Fruit fly (Drosophila melanogaster) whole organism, larva: ENCODE data around the gene AsnS.

ENCODE experiments used
- noc ChIP-seq: fragments of 200-800 bp; sonication (Bioruptor generic); optimal IDR thresholded peaks from 3 replicates; lab custom pipeline; 2019; ENCODE audit warnings: missing biosample characterization, mild to moderate bottlenecking, missing genetic modification characterization, moderate library complexity

The AsnS gene

DNA sequence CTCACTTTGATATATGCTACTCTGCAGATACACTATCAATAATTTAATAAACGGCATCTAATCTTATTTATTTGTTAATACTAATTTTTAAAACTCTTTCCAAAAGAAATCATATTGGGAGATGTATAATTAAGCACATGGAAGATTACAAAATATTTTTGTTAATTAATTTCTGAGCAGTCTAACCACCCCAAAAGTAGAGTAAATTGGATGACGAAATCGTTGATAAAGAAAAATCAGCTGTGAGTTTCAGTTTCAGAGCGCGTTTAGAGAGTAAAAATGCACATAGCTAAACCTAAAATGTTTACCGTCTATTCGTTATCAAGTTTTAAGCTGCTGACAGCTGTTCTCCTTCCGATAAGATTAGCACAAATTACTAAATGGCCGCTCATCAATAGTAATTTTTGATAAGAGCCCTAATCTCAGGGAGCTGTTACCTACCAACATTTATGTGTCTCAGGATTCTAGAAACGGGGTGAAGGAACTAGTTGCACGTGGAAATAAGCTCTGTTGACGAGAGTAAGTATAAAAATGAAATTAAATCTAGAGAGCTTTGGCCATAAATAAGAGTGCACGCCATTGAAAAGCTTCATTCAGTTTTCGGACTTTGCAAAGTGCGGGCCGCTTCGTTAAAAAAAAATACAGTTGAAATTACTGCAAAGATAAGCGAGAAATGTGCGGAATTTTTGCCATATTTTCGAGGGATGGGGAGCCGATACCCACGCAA, at the start of gene AsnS, which contains the start of gene chb:
AsnS (plus strand) TSS at position 592 of the 727 bp plus-strand sequence.
chb (plus strand) TSS at position 327 of the 727 bp plus-strand sequence.
- peak; percentile 95 for TF ChIP-seq noc (tag; lab: Kevin White, UChicago)

DNA sequence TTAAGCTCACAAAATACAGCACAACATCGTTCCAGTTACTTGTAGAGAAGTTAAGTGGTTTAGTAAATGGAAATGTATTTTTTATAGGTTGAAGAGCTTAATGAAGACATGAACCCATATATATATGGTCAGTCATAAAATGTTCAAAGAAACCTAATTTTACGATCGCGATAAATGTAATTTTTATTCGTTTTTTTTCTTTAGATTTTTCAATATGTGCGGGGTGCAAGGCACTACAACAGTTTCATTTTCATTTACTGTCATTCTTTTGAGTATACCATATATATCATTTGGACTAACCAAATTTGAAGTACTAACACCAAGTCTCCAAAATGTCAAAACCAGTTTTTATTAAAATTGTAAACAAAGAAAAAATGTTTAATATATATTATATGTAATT, 49.5 kb upstream of the AsnS start, which contains the start of gene CG33284:
CG33284 (plus strand) TSS at position 301 of the 400 bp plus-strand sequence.
- TF ChIP-seq noc (tag; lab: Kevin White, UChicago): no peak

dm6 chr3L:21129682-21130081, 43.2 kb upstream of the AsnS start:
- TF ChIP-seq noc (tag; lab: Kevin White, UChicago): no peak

- no peak for TF ChIP-seq noc (tag; lab: Kevin White, UChicago)
Measured at dm6 chr3L:21130839-21131410, 42.0 kb upstream of the AsnS start, which contains the start of gene ko. Gene ko (minus strand): TSS chr3L:21131159.

DNA sequence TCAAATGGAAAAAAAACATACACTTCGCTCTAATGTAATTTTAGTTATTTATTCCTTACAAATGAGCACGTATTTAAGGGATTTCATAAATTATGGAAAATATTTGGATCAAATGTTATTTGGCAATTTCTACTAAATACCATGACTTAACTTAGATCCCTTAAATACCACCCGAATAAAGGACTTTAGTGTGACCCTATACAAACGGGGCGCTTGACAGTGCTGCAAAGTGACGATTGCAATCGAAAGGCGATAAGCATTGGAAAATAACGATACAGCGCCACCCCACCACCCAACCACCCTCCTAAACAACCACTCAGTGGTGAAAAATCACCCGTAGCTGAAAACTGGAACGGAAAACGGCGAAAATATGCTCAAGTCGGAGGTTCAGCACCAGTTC, 41.5 kb upstream of the AsnS start, which contains the start of gene ICA69:
ICA69 (plus strand) TSS at position 20 of the 400 bp plus-strand sequence.
- TF ChIP-seq noc (tag; lab: Kevin White, UChicago): no peak

DNA sequence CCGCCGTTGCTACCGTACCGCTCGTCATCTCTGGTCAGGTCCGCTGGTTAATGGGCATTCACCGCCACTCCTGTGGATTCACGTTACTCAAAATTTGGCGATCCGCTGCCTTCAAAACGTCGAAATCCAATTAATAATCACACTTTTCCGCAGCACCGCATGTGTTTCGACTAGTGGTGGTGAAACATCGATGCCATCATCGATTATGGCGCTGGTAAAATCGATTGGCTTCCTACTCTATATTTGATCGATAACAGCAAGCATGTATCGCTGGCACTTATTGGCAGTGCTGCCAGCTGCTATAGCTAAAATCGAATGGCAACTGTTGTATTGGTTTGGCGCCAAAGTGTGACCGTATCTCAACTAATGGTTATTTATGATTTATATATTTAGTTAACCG, 37.1 kb upstream of the AsnS start:
- TF ChIP-seq noc (tag; lab: Kevin White, UChicago): no peak

DNA sequence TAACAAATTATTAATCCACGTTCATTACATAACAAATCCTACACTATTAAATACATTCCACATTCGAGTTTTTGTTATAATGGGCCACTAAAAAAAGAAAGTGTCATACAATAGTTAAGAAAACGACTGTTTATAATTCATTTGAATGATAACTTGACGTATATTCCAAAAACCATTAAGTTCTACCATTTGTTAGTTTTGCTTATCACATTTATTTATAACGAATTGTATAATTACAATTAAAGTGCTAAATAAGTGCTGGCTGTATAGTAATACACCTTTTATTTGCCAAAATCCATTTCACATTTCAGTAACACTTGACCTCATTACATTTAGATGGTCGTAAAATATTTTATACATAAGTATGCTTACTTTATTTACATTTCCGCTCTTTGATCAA, 36.7 kb upstream of the AsnS start, which contains the start of gene CG10565:
CG10565 (minus strand) TSS at position 101 of the 400 bp plus-strand sequence.
- no peak for TF ChIP-seq noc (tag; lab: Kevin White, UChicago)

DNA sequence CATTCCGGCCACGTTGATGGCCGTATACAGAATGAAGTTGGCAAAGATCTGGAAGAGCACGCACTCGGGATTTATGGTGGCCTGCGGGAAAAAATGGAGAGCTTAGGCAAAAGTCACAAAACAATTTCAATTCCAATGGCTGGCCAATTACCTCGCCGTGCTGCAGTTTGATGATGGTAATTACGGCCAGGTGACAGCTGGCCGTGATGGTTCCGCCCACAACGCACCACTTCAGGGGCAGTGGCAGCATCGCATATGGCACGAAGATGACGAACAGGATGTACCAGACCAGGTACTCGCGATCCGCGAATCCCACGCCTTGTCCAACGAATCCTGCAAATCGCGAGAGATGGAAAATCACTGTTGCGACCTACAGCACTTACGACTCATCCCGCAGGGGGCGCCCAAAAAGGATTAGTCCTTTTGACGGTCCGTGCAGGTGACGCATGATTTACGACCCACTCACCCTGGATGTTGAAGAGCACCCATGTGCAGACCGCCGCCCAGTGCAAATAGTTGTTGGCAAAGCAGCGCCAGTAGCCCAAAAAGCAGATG, 27.0 kb upstream of the AsnS start:
- TF ChIP-seq noc (tag; lab: Kevin White, UChicago): no peak

dm6 chr3L:21171905-21172304, 1.0 kb upstream of the AsnS start, which contains the start of gene Ac78C:
Gene Ac78C (minus strand): TSS chr3L:21171930.
- peak; percentile 93 for TF ChIP-seq noc (tag; lab: Kevin White, UChicago)

- TF ChIP-seq noc (tag; lab: Kevin White, UChicago): no peak
Measured at dm6 chr3L:21174962-21175361, 2.0 kb downstream of the AsnS start.

DNA sequence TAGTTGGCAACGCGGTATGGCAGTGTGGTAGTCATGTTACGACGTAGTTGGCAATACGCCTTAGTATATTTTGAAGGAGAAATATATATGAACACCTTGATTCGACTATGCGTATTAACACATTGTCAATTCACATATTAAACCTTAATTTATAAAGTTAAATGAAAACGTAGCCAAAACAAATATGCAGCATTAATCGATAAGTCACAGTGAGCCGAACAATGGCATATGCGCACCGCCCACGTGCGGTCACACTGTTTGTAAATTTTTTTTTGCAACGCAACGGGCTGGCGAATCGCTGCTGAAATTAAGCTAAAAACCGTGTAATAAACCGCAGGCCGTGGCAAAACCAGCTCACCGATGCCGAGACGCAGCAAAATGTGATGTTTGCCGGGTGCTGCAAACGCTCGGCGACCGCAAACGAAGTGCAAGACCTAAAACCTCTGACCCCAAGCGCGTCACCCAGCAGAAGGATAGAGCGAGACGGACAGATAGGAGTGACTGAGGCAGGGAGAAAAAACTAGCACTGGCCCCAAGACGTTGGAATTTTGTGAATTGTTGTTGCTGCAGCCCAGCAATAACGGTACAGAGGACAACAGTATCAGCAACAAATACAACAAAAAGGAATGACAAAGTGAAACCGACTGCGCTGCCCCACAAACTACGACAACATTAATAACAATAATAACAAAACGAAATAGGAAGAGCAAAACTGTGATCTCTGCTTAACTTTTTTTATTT, 2.8 kb downstream of the AsnS start:
- peak; percentile 17 for TF ChIP-seq noc (tag; lab: Kevin White, UChicago)

DNA sequence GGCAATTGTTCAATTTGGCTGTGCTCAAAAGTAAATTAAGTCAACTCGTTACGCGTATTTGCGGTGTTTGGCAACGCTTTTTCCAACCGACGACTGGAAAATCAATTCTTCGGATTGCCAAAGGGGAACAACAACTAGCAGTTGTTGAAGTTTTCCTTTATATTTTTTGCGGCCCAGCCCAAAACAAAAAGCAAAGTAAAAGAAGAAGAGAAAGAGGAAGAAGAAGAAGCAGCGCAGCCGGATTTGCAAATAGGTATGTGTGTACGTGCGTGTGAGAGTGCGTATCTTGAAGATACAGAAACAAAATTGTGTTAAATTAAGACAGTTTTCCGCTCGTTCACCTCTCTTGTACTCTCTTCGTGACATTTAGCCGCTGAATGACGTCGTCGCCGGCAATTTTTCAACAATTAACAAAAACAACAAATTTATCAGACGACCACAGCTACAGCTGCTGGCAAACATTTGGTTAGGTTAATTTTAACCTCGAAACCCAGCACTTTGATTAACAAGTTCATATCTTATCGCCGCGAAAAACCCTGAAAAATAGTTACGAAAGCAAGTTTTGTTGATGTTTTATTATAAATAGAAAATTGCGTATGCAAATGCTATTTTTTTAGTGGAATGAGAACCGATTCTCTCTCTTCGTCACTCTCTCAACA, 3.5 kb downstream of the AsnS start:
- no peak for TF ChIP-seq noc (tag; lab: Kevin White, UChicago)

DNA sequence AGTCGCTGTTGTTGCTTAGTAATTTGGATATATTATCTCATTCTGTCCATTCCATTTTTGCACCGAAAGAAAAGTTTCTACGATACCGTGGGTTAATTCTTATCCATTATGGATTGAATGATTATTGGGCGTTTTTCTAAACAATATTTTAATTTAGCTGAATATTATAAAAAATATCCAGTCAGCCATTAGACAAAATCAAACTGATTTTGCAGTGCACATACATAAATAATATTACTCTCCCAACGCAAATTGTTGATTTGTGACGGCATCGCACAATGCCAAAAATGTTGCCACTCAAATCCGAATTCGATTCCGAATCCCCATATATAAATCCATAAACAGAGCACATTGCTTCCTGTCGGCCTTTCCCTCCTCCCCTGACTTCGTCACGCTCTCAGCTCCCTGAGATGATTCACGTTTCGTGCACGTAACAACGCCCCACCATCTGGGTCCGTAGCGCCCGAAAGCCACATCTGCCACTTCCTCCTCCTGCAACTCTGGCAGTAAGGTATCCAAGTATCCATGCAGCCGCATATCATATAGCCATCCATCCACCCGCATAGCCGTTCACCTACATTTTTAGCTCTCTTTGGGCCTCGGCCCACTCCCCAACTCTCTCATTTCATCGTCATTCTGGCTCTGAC, 4.1 kb downstream of the AsnS start:
- TF ChIP-seq noc (tag; lab: Kevin White, UChicago): peak; percentile 71

dm6 chr3L:21185622-21186021, 12.7 kb downstream of the AsnS start:
- no peak for TF ChIP-seq noc (tag; lab: Kevin White, UChicago)

- TF ChIP-seq noc (tag; lab: Kevin White, UChicago): no peak
Measured at dm6 chr3L:21186487-21186886, 13.6 kb downstream of the AsnS start.
